Worm (Caenorhabditis elegans) whole organism, L1 larva: ENCODE measurements around the gene chil-9.

Experiments
- egl-27 ChIP-seq, 2 experiments: fragments of 150-350 bp in 1 of 2; sonication (generic microtip); optimal IDR thresholded peaks; 3 replicates each; lab custom pipeline; 2017 to 2018; ENCODE audit warnings: missing biosample characterization in 2 of 2, missing genetic modification characterization in 2 of 2, missing genetic modification reagents in 2 of 2
- grh-1 ChIP-seq: fragments of 200-800 bp; sonication (Bioruptor generic); IDR thresholded peaks from 2 replicates; pipeline ENCODE4 v1.3.6; 2022; ENCODE audit warnings: missing genetic modification reagents, missing genetic modification characterization, missing compliant biosample characterization
- isw-1 ChIP-seq: fragments of 200-800 bp; sonication (Bioruptor generic); IDR thresholded peaks from 2 replicates; pipeline ENCODE4 v1.3.6; 2022; ENCODE audit warnings: missing genetic modification characterization, missing compliant biosample characterization
- lin-39 ChIP-seq: fragments of 150-350 bp; optimal IDR thresholded peaks from 2 replicates; lab custom pipeline; 2014; ENCODE audit warnings: missing biosample characterization, missing genetic modification reagents, missing genetic modification characterization
- mep-1 ChIP-seq: fragments of 150-350 bp; optimal IDR thresholded peaks from 2 replicates; lab custom pipeline; 2014; ENCODE audit warnings: missing biosample characterization, missing genetic modification characterization
- snpc-4 ChIP-seq: fragments of 150-350 bp; optimal IDR thresholded peaks from 2 replicates; lab custom pipeline; 2014; ENCODE audit warnings: missing biosample characterization, missing genetic modification characterization
- tbx-2 ChIP-seq: sonication (generic microtip); optimal IDR thresholded peaks from 2 replicates; lab custom pipeline; 2016; ENCODE audit warnings: missing genetic modification characterization, missing compliant biosample characterization

- TF ChIP-seq mep-1 (tag; lab: Kevin White, UChicago), result no peak
- no peak for TF ChIP-seq tbx-2 (tag; lab: Kevin White, UChicago)
- TF ChIP-seq snpc-4 (tag; lab: Kevin White, UChicago), result no peak
- no peak for TF ChIP-seq isw-1
- no peak for TF ChIP-seq egl-27 (tag; optimal IDR thresholded peaks at IDR 0.05; lab: Kevin White, UChicago)
- TF ChIP-seq grh-1 (GFP tag; lab: Robert Waterston, UW), result no peak
- TF ChIP-seq lin-39 (tag; lab: Kevin White, UChicago), result no peak
These were observed 42.5 kb downstream of the chil-9 start, which contains the start of gene cyp-13A6 for ce11 chrII:9802642-9803041.
